Fruit fly (Drosophila melanogaster): ENCODE results near the gene CG10274.

dm6 chr3L:6142313-6142712, 39.3 kb downstream of the CG10274 start, which contains the start of gene Cpr65Aw:
- no peak for TF ChIP-seq CG8478 (optimal IDR thresholded peaks at IDR 0.05)
- no peak for TF ChIP-seq usp (GFP tag; optimal IDR thresholded peaks at IDR 0.05)
